Fruit fly (Drosophila melanogaster): ENCODE measurements around the gene CG6023.

Gene CG6023

DNA sequence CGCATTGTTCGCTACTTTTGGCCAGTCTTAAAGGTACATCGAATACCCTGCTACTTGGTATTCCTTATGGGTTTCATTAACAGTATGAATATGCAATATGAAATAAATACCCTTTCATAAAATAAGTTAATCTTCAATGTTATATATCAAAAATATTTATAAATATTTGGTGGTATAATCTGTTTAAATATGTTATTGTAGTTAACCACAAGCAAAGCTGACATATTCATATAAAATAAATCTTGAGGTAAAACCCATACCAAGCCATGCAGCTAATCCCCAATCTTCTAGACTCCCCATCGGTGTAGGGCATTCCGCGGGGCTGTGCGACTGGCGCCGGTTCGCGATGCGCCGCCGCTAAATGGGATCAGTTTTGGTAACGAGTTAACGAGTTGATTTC, 48.6 kb downstream of the CG6023 start:
- peak; percentile 70 for TF ChIP-seq Sp1 (GFP tag; optimal IDR thresholded peaks at IDR 0.05)
- no peak for TF ChIP-seq Rel (GFP tag; optimal IDR thresholded peaks at IDR 0.05)
- no peak for TF ChIP-seq Rel (tag; optimal IDR thresholded peaks at IDR 0.05)
- TF ChIP-seq OdsH (GFP tag; optimal IDR thresholded peaks at IDR 0.05), result peak; percentile 50
- TF ChIP-seq dl (GFP tag; optimal IDR thresholded peaks at IDR 0.05; ENCODE audit: insufficient read depth in 1 of 2, partially characterized antibody in 2 of 2), result no peak
- TF ChIP-seq psq (GFP tag; optimal IDR thresholded peaks at IDR 0.05), result peak; percentile 55
- no peak for TF ChIP-seq brk (GFP tag; optimal IDR thresholded peaks at IDR 0.05)
- no peak for TF ChIP-seq CrebA (GFP tag; optimal IDR thresholded peaks at IDR 0.05; ENCODE audit: borderline replicate concordance)
- peak; percentile 75 for TF ChIP-seq HLH106 (tag; optimal IDR thresholded peaks at IDR 0.05)
- TF ChIP-seq CG32264 (GFP tag; optimal IDR thresholded peaks at IDR 0.05), result no peak
- TF ChIP-seq Mio (GFP tag; optimal IDR thresholded peaks at IDR 0.05), result no peak
- no peak for TF ChIP-seq pan (optimal IDR thresholded peaks at IDR 0.05)
- TF ChIP-seq fru (GFP tag; optimal IDR thresholded peaks at IDR 0.05), result peak; percentile 40
- TF ChIP-seq CG9705 (GFP tag; optimal IDR thresholded peaks at IDR 0.05), result peak; percentile 36
- peak; percentile 43 for TF ChIP-seq h (GFP tag; optimal IDR thresholded peaks at IDR 0.05)
- peak; percentile 73 for TF ChIP-seq dmrt93B (GFP tag; optimal IDR thresholded peaks at IDR 0.05)
- TF ChIP-seq dsf (GFP tag; optimal IDR thresholded peaks at IDR 0.05; ENCODE audit: borderline replicate concordance), result no peak
- no peak for TF ChIP-seq Hr78 (GFP tag; optimal IDR thresholded peaks at IDR 0.05)
- no peak for TF ChIP-seq jim (GFP tag; optimal IDR thresholded peaks at IDR 0.05)
- no peak for TF ChIP-seq Dfd (GFP tag; optimal IDR thresholded peaks at IDR 0.05)
- TF ChIP-seq N (GFP tag; optimal IDR thresholded peaks at IDR 0.05), result no peak
- no peak for TF ChIP-seq sage (GFP tag; optimal IDR thresholded peaks at IDR 0.05)
- peak; percentile 56 for TF ChIP-seq rgr (GFP tag; optimal IDR thresholded peaks at IDR 0.05)
- peak in 1 of 2 experiments; percentile 71 for TF ChIP-seq foxo (GFP tag; optimal IDR thresholded peaks at IDR 0.05)
- no peak for TF ChIP-seq ey (GFP tag; optimal IDR thresholded peaks at IDR 0.05)

DNA sequence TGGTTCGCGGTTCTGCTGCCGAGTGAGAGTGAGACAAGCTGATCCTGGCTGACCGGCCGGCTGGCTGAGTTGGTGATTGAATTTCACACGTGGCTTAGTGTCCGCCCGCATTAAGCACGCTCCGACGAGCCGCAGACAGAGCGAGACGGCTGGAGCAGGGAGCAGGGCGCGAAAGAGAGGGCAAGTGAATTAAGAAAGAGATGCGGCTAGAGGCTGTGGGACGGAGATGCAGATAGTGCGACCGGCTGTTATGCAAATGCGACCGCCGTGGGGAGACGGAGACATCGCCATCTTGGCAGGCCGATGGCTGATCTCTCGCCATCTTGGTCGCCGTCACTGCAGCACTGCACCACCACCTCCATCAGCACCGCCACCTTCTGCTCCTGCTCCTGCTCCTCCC, 54.1 kb downstream of the CG6023 start:
- TF ChIP-seq Myc (optimal IDR thresholded peaks at IDR 0.05), result no peak
- TF ChIP-seq Hnf4 (GFP tag; optimal IDR thresholded peaks at IDR 0.05), result no peak
- TF ChIP-seq Mio (GFP tag; optimal IDR thresholded peaks at IDR 0.05), result no peak
- no peak for TF ChIP-seq brk (GFP tag; optimal IDR thresholded peaks at IDR 0.05)
- TF ChIP-seq h (GFP tag; optimal IDR thresholded peaks at IDR 0.05), result no peak
